Worm (Caenorhabditis elegans) whole organism, L2 larva: ENCODE measurements around the gene cdd-1.

Experiments
- C34F6.9 ChIP-seq: fragments of 150-350 bp; optimal IDR thresholded peaks from 2 replicates; lab custom pipeline; 2014; ENCODE audit warnings: missing biosample characterization, missing genetic modification characterization
- F13H6.1 ChIP-seq: sonication (generic microtip); optimal IDR thresholded peaks from 2 replicates; lab custom pipeline; 2016; ENCODE audit warnings: missing genetic modification characterization, missing compliant biosample characterization
- ZK546.5 ChIP-seq: sonication (generic microtip); optimal IDR thresholded peaks from 2 replicates; lab custom pipeline; 2017; ENCODE audit warnings: missing biosample characterization, missing genetic modification characterization
- alr-1 ChIP-seq: fragments of 150-350 bp; optimal IDR thresholded peaks from 2 replicates; lab custom pipeline; 2014; ENCODE audit warnings: missing biosample characterization, missing genetic modification characterization
- aly-2 ChIP-seq: fragments of 150-350 bp; optimal IDR thresholded peaks from 2 replicates; lab custom pipeline; 2014; ENCODE audit warnings: missing biosample characterization, missing genetic modification characterization
- ama-1 ChIP-seq: fragments of 150-350 bp; optimal IDR thresholded peaks from 2 replicates; lab custom pipeline; 2018; ENCODE audit warnings: inconsistent platforms
- blmp-1 ChIP-seq: sonication (generic microtip); optimal IDR thresholded peaks from 2 replicates; lab custom pipeline; 2017; ENCODE audit warnings: missing genetic modification characterization, mild to moderate bottlenecking, missing compliant biosample characterization, antibody characterized with exemption, moderate library complexity; ENCODE audit not compliant: insufficient read depth
- ceh-16 ChIP-seq: fragments of 150-350 bp; optimal IDR thresholded peaks from 2 replicates; lab custom pipeline; 2014; ENCODE audit warnings: missing biosample characterization, missing genetic modification characterization
- ceh-82 ChIP-seq: fragments of 150-350 bp; optimal IDR thresholded peaks from 2 replicates; lab custom pipeline; 2014; ENCODE audit warnings: missing biosample characterization, missing genetic modification characterization
- crh-2 ChIP-seq: sonication (generic microtip); optimal IDR thresholded peaks from 2 replicates; lab custom pipeline; 2017; ENCODE audit warnings: missing biosample characterization, missing genetic modification characterization
- dmd-4 ChIP-seq: sonication (generic microtip); optimal IDR thresholded peaks from 2 replicates; lab custom pipeline; 2017; ENCODE audit warnings: missing biosample characterization, missing genetic modification characterization
- elt-1 ChIP-seq: fragments of 150-350 bp; optimal IDR thresholded peaks from 2 replicates; lab custom pipeline; 2014; ENCODE audit warnings: missing biosample characterization, missing genetic modification characterization
- elt-3 ChIP-seq: sonication (generic microtip); optimal IDR thresholded peaks from 2 replicates; lab custom pipeline; 2017; ENCODE audit warnings: missing biosample characterization, missing genetic modification characterization
- fos-1 ChIP-seq: fragments of 150-350 bp; optimal IDR thresholded peaks from 2 replicates; lab custom pipeline; 2014; ENCODE audit warnings: missing biosample characterization, missing genetic modification characterization
- gmeb-1 ChIP-seq: fragments of 150-350 bp; optimal IDR thresholded peaks from 2 replicates; lab custom pipeline; 2014; ENCODE audit warnings: missing biosample characterization, missing genetic modification characterization
- lin-11 ChIP-seq: fragments of 150-350 bp; sonication (generic microtip); optimal IDR thresholded peaks from 2 replicates; lab custom pipeline; 2014; ENCODE audit warnings: missing biosample characterization, missing genetic modification characterization, inconsistent platforms, mixed read lengths
- lin-13 ChIP-seq: fragments of 150-350 bp; optimal IDR thresholded peaks from 2 replicates; lab custom pipeline; 2014; ENCODE audit warnings: missing biosample characterization, missing genetic modification reagents, missing genetic modification characterization
- lin-39 ChIP-seq: fragments of 150-350 bp; optimal IDR thresholded peaks from 2 replicates; lab custom pipeline; 2014; ENCODE audit warnings: missing biosample characterization, missing genetic modification reagents, missing genetic modification characterization
- lsy-2 ChIP-seq, 2 experiments: fragments of 150-350 bp in 1 of 2; sonication (generic microtip) in 1 of 2; optimal IDR thresholded peaks; 2 replicates each; lab custom pipeline; 2014 to 2017; ENCODE audit warnings: missing biosample characterization in 2 of 2, missing genetic modification characterization in 2 of 2
- mab-5 ChIP-seq: fragments of 150-350 bp; optimal IDR thresholded peaks from 2 replicates; lab custom pipeline; 2014; ENCODE audit warnings: missing biosample characterization, missing genetic modification characterization
- mbf-1 ChIP-seq: sonication (generic microtip); optimal IDR thresholded peaks from 2 replicates; lab custom pipeline; 2017; ENCODE audit warnings: missing biosample characterization, missing genetic modification characterization
- mdl-1 ChIP-seq, 2 experiments: fragments of 150-350 bp in 1 of 2; sonication (generic microtip) in 1 of 2; optimal IDR thresholded peaks; 2 replicates each; lab custom pipeline; 2017; ENCODE audit warnings: missing biosample characterization in 2 of 2, missing genetic modification characterization in 2 of 2
- nhr-10 ChIP-seq: sonication (generic microtip); optimal IDR thresholded peaks from 2 replicates; lab custom pipeline; 2017; ENCODE audit warnings: missing biosample characterization, missing genetic modification characterization
- nhr-129 ChIP-seq: fragments of 150-350 bp; optimal IDR thresholded peaks from 2 replicates; lab custom pipeline; 2014; ENCODE audit warnings: missing biosample characterization, missing genetic modification characterization
- nhr-23 ChIP-seq: fragments of 150-350 bp; optimal IDR thresholded peaks from 2 replicates; lab custom pipeline; 2014; ENCODE audit warnings: missing biosample characterization, missing genetic modification reagents, missing genetic modification characterization
- nhr-237 ChIP-seq: fragments of 150-350 bp; optimal IDR thresholded peaks from 2 replicates; lab custom pipeline; 2014; ENCODE audit warnings: missing biosample characterization, missing genetic modification characterization
- nhr-25 ChIP-seq: fragments of 150-350 bp; sonication (generic microtip); optimal IDR thresholded peaks from 3 replicates; lab custom pipeline; 2014; ENCODE audit warnings: missing biosample characterization, missing genetic modification characterization
- nhr-6 ChIP-seq: fragments of 150-350 bp; optimal IDR thresholded peaks from 2 replicates; lab custom pipeline; 2014; ENCODE audit warnings: missing biosample characterization, missing genetic modification characterization
- nhr-77 ChIP-seq: fragments of 150-350 bp; optimal IDR thresholded peaks from 2 replicates; lab custom pipeline; 2014; ENCODE audit warnings: missing biosample characterization, missing genetic modification characterization
- sem-4 ChIP-seq: fragments of 150-350 bp; optimal IDR thresholded peaks from 2 replicates; lab custom pipeline; 2014; ENCODE audit warnings: missing biosample characterization, missing genetic modification reagents, missing genetic modification characterization
- sma-3 ChIP-seq: sonication (generic microtip); optimal IDR thresholded peaks from 2 replicates; lab custom pipeline; 2016; ENCODE audit warnings: missing genetic modification reagents, missing genetic modification characterization, missing compliant biosample characterization
- sma-9 ChIP-seq, 2 experiments: fragments of 150-350 bp in 1 of 2; sonication (generic microtip) in 1 of 2; optimal IDR thresholded peaks; 2 replicates each; lab custom pipeline; 2014 to 2016; ENCODE audit warnings: missing genetic modification characterization in 2 of 2, mild to moderate bottlenecking in 1 of 2, missing biosample characterization in 1 of 2, missing compliant biosample characterization in 1 of 2, missing genetic modification reagents in 1 of 2, moderate library complexity in 1 of 2
- snpc-4 ChIP-seq: fragments of 150-350 bp; optimal IDR thresholded peaks from 2 replicates; lab custom pipeline; 2014; ENCODE audit warnings: missing biosample characterization, missing genetic modification characterization
- unc-39 ChIP-seq: fragments of 150-350 bp; optimal IDR thresholded peaks from 2 replicates; lab custom pipeline; 2014; ENCODE audit warnings: missing biosample characterization, missing genetic modification characterization
- unc-55 ChIP-seq: fragments of 150-350 bp; sonication (generic microtip); optimal IDR thresholded peaks from 3 replicates; lab custom pipeline; 2014; ENCODE audit warnings: missing biosample characterization, missing genetic modification reagents, missing genetic modification characterization
- ztf-11 ChIP-seq: sonication (generic microtip); optimal IDR thresholded peaks from 2 replicates; lab custom pipeline; 2017; ENCODE audit warnings: missing biosample characterization, missing genetic modification characterization
- ztf-4 ChIP-seq: fragments of 150-350 bp; optimal IDR thresholded peaks from 2 replicates; lab custom pipeline; 2014; ENCODE audit warnings: missing biosample characterization, missing genetic modification characterization

cdd-1 gene

ce11 chrX:8162793-8163192 is 48.2 kb downstream of the cdd-1 start, which contains the start of gene F22F1.3:
TSS of gene F22F1.3 (minus strand) at chrX:8163073.
- no peak for TF ChIP-seq sem-4 (tag; lab: Kevin White, UChicago)
- no peak for TF ChIP-seq unc-39
- TF ChIP-seq aly-2 (tag; lab: Kevin White, UChicago) = no peak
- TF ChIP-seq ZK546.5 (tag; lab: Kevin White, UChicago) = no peak
- no peak for TF ChIP-seq lin-11 (tag; lab: Kevin White, UChicago)
- TF ChIP-seq mbf-1 (tag; lab: Kevin White, UChicago) = no peak
- no peak for TF ChIP-seq crh-2
- TF ChIP-seq snpc-4 (tag; lab: Kevin White, UChicago) = no peak
- TF ChIP-seq nhr-23 (tag; lab: Kevin White, UChicago) = no peak
- no peak for TF ChIP-seq elt-1 (tag; lab: Kevin White, UChicago)
- no peak for TF ChIP-seq ceh-82 (tag; lab: Kevin White, UChicago)

- TF ChIP-seq nhr-129 (peak; percentile 75), nhr-6 (peak; percentile 3), lin-39 (tag; lab: Kevin White, UChicago) (no peak), lsy-2 (tag; optimal IDR thresholded peaks at IDR 0.05; lab: Kevin White, UChicago) (peak in 1 of 2 experiments; percentile 13), mab-5 (tag; lab: Kevin White, UChicago) (peak; percentile 59), snpc-4 (tag; lab: Kevin White, UChicago) (no peak), fos-1 (no peak), nhr-77 (tag; lab: Kevin White, UChicago) (no peak), ama-1 (lab: Kevin White, UChicago) (peak; percentile 16), nhr-25 (peak; percentile 55), unc-55 (GFP tag; lab: Kevin White, UChicago) (peak; percentile 7)
Observed at ce11 chrX:8160016-8160415, 50.9 kb downstream of the cdd-1 start.

- TF ChIP-seq nhr-237 (tag; lab: Kevin White, UChicago) = no peak
- TF ChIP-seq elt-1 (tag; lab: Kevin White, UChicago) = no peak
- TF ChIP-seq lin-11 (tag; lab: Kevin White, UChicago) = no peak
- peak in 1 of 2 experiments; percentile 45 for TF ChIP-seq lsy-2 (tag; optimal IDR thresholded peaks at IDR 0.05; lab: Kevin White, UChicago)
- no peak for TF ChIP-seq sma-3
- no peak for TF ChIP-seq mab-5 (tag; lab: Kevin White, UChicago)
- peak; percentile 56 for TF ChIP-seq nhr-25
- TF ChIP-seq sem-4 (tag; lab: Kevin White, UChicago) = peak; percentile 11
- no peak for TF ChIP-seq fos-1
- peak; percentile 22 for TF ChIP-seq ceh-16 (tag; lab: Kevin White, UChicago)
- no peak for TF ChIP-seq nhr-10
- no peak for TF ChIP-seq aly-2 (tag; lab: Kevin White, UChicago)
- TF ChIP-seq crh-2 = no peak
- TF ChIP-seq F13H6.1 (tag; lab: Kevin White, UChicago) = no peak
- no peak for TF ChIP-seq ceh-82 (tag; lab: Kevin White, UChicago)
- TF ChIP-seq dmd-4 (tag; lab: Kevin White, UChicago) = no peak
- no peak for TF ChIP-seq alr-1 (tag; lab: Kevin White, UChicago)
- no peak for TF ChIP-seq mdl-1 (tag; optimal IDR thresholded peaks at IDR 0.05; lab: Kevin White, UChicago)
- peak; percentile 11 for TF ChIP-seq lin-13 (GFP tag; lab: Kevin White, UChicago)
- no peak for TF ChIP-seq elt-3 (tag; lab: Kevin White, UChicago)
- TF ChIP-seq gmeb-1 (tag; lab: Kevin White, UChicago) = no peak
- no peak for TF ChIP-seq blmp-1 (tag; lab: Kevin White, UChicago)
- no peak for TF ChIP-seq snpc-4 (tag; lab: Kevin White, UChicago)
- TF ChIP-seq ztf-11 (tag; lab: Kevin White, UChicago) = no peak
- TF ChIP-seq nhr-129 = peak; percentile 58
- no peak for TF ChIP-seq unc-39
- peak; percentile 39 for TF ChIP-seq sma-9 (GFP tag; optimal IDR thresholded peaks at IDR 0.05; lab: Kevin White, UChicago)
- no peak for TF ChIP-seq sma-9 (tag; optimal IDR thresholded peaks at IDR 0.05; lab: Kevin White, UChicago)
- peak; percentile 66 for TF ChIP-seq unc-55 (GFP tag; lab: Kevin White, UChicago)
- TF ChIP-seq mbf-1 (tag; lab: Kevin White, UChicago) = no peak
- TF ChIP-seq C34F6.9 = peak; percentile 52
- no peak for TF ChIP-seq ztf-4 (tag; lab: Kevin White, UChicago)
Observed at ce11 chrX:8158975-8159813, 51.8 kb downstream of the cdd-1 start, which contains the start of gene hil-3. TSS of gene hil-3 (plus strand) at chrX:8159169.
